Fruit fly (Drosophila melanogaster): ENCODE measurements around the gene olf413.

Gene olf413

DNA sequence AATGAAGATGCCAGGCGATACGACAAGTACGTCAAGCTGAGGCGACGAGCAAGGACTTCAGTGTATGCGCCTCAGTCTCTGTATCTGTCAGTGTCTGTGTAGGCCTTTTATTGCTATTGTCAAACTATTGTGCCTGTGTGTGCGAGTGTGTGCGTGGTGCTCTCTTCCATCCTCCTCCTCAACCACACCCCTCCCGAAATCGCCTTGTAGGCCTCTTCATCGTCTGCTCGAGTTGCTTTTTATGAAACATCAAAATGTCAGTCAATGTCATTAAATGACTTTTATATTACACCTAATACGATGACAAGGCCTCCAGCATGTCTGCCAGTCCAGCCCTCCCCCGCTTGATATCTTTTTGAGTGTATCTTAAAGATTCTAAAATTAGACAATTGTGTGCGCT lies 23.4 kb downstream of the olf413 start (continued):
- TF ChIP-seq CG10209 (GFP tag; optimal IDR thresholded peaks at IDR 0.05) (no peak), Xrp1 (GFP tag; IDR thresholded peaks at IDR 0.05) (no peak), slp2 (GFP tag; optimal IDR thresholded peaks at IDR 0.05) (no peak), pfk (GFP tag; optimal IDR thresholded peaks at IDR 0.05) (no peak), dmrt99B (tag; optimal IDR thresholded peaks at IDR 0.05) (no peak), NFAT (GFP tag; IDR thresholded peaks at IDR 0.05) (no peak), CG3995 (GFP tag; optimal IDR thresholded peaks at IDR 0.05) (no peak), toy (GFP tag; IDR thresholded peaks at IDR 0.05) (no peak), CG6683 (GFP tag; optimal IDR thresholded peaks at IDR 0.05) (no peak), CG14050 (GFP tag; IDR thresholded peaks at IDR 0.05) (no peak), zfh1 (GFP tag; IDR thresholded peaks at IDR 0.05) (no peak), Dfd (GFP tag; optimal IDR thresholded peaks at IDR 0.05) (no peak), CG17829 (tag; optimal IDR thresholded peaks at IDR 0.05) (no peak), cas (GFP tag; IDR thresholded peaks at IDR 0.05) (no peak), dan (GFP tag; IDR thresholded peaks at IDR 0.05) (no peak), pros (GFP tag; optimal IDR thresholded peaks at IDR 0.05) (peak; percentile 43), Med (GFP tag) (peak; percentile 65), nmo (GFP tag; optimal IDR thresholded peaks at IDR 0.05) (no peak), CG4707 (GFP tag; optimal IDR thresholded peaks at IDR 0.05) (no peak), Fer2 (tag; optimal IDR thresholded peaks at IDR 0.05) (no peak), CG43689 (GFP tag; IDR thresholded peaks at IDR 0.05) (no peak), lmd (GFP tag; IDR thresholded peaks at IDR 0.05) (no peak), CG2120 (GFP tag; optimal IDR thresholded peaks at IDR 0.05) (no peak), ranshi (GFP tag; IDR thresholded peaks at IDR 0.05) (no peak), CG16813 (GFP tag; IDR thresholded peaks at IDR 0.05; ENCODE audit: partially characterized antibody) (no peak), org-1 (GFP tag; optimal IDR thresholded peaks at IDR 0.05) (no peak), CG31388 (GFP tag; optimal IDR thresholded peaks at IDR 0.05) (no peak), CG13775 (GFP tag; optimal IDR thresholded peaks at IDR 0.05) (no peak), sr (GFP tag; IDR thresholded peaks at IDR 0.05) (no peak), Six4 (GFP tag; optimal IDR thresholded peaks at IDR 0.05) (no peak), CG9932 (GFP tag; IDR thresholded peaks at IDR 0.05) (no peak), Abd-B (GFP tag; optimal IDR thresholded peaks at IDR 0.05) (peak; percentile 35)

DNA sequence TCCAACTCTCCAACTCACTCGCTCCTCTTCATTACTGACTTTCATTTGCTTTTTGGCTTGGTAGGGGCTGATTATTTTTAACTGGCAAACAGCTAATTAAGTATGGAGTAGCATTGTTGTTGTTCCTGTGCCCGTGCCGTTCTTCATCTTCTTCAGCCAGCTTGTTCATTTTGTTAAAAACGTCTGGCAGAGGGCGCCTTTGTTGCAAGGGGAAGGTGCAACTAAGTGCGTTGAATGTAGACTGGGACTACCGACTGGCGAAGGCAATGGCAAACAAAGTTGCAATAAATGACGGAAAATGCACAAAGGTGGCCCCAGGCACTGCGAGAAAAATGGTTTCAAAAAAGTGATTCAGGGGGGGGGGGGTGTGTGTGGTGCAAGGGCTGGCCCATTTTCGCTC lies 26.0 kb downstream of the olf413 start:
- TF ChIP-seq CTCF (GFP tag; optimal IDR thresholded peaks at IDR 0.05) (peak; percentile 82), crol (GFP tag; IDR thresholded peaks at IDR 0.05) (peak; percentile 28; the same call in 1 of the 2 replicates), ken (GFP tag; IDR thresholded peaks at IDR 0.05) (no peak), CG6254 (GFP tag; optimal IDR thresholded peaks at IDR 0.05) (no peak), CG4360 (GFP tag; IDR thresholded peaks at IDR 0.05) (peak; percentile 49), toy (GFP tag; IDR thresholded peaks at IDR 0.05) (no peak)

DNA sequence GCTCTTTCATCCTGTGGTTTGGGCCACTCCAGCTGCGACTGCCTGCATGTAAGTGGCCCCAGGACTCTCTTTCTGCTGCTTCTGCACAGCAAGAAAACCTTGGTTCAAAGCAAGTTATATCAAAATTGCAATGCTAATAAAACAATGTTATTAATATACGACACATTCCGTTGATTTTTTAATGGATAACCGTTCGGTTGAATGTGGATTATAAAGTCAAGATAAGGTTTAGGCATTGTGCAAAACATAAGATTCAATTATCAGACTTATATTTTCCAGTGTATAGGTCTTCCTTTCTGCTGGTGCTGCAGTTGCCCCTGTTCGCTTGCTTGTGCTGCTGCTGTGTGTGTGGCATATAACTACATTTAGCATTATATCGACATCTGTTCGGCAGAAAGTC lies 26.7 kb downstream of the olf413 start:
- TF ChIP-seq gem (tag; optimal IDR thresholded peaks at IDR 0.05) (peak; percentile 38), Dip2 (GFP tag; IDR thresholded peaks at IDR 0.05) (no peak), cwo (GFP tag; optimal IDR thresholded peaks at IDR 0.05) (no peak), CG43689 (GFP tag; IDR thresholded peaks at IDR 0.05) (no peak), prd (optimal IDR thresholded peaks at IDR 0.05) (no peak), prd (GFP tag; IDR thresholded peaks at IDR 0.05) (peak; percentile 68; the same call in 2 of the 3 replicates), CG12104 (GFP tag; optimal IDR thresholded peaks at IDR 0.05) (no peak), CG6654 (GFP tag; optimal IDR thresholded peaks at IDR 0.05) (no peak), CG12744 (GFP tag; optimal IDR thresholded peaks at IDR 0.05) (no peak), Drgx (GFP tag; IDR thresholded peaks at IDR 0.05) (0 out of 2 replicates have a peak, but pooled peaks have one; percentile 10), phol (tag; optimal IDR thresholded peaks at IDR 0.05) (peak; percentile 26), CG4404 (GFP tag; IDR thresholded peaks at IDR 0.05) (peak; percentile 77), oc (tag; optimal IDR thresholded peaks at IDR 0.05) (no peak), Med (GFP tag) (peak; percentile 59), CG14014 (GFP tag; IDR thresholded peaks at IDR 0.05) (no peak), tx (GFP tag; optimal IDR thresholded peaks at IDR 0.05) (no peak), dmrt11E (tag; optimal IDR thresholded peaks at IDR 0.05) (peak; percentile 62), CG7928 (GFP tag; optimal IDR thresholded peaks at IDR 0.05) (no peak)
